Fruit fly (Drosophila melanogaster) whole organism, embryonic: ENCODE results near the gene Gad1.

Experiments used
- B-H2 ChIP-seq: fragments of 200-800 bp; sonication (Bioruptor generic); optimal IDR thresholded peaks from 2 replicates; lab custom pipeline; 2018; ENCODE audit warnings: missing biosample characterization, mild to moderate bottlenecking, missing genetic modification characterization
- BtbVII ChIP-seq: fragments of 200-800 bp; sonication (Bioruptor generic); optimal IDR thresholded peaks from 3 replicates; lab custom pipeline; 2017; ENCODE audit warnings: missing biosample characterization, mild to moderate bottlenecking, missing genetic modification characterization
- CG10431 ChIP-seq: fragments of 200-800 bp; sonication (Bioruptor generic); optimal IDR thresholded peaks from 3 replicates; lab custom pipeline; 2018; ENCODE audit warnings: missing biosample characterization, mild to moderate bottlenecking, missing genetic modification characterization
- CG11504 ChIP-seq: fragments of 200-800 bp; sonication (Bioruptor generic); optimal IDR thresholded peaks from 3 replicates; lab custom pipeline; 2019; ENCODE audit warnings: missing biosample characterization, mild to moderate bottlenecking, missing genetic modification characterization, moderate library complexity
- CG12155 ChIP-seq: fragments of 200-800 bp; sonication (Bioruptor generic); optimal IDR thresholded peaks from 3 replicates; lab custom pipeline; 2016; ENCODE audit warnings: missing biosample characterization, missing genetic modification characterization
- CG14965 ChIP-seq: fragments of 200-800 bp; sonication (Bioruptor generic); optimal IDR thresholded peaks from 2 replicates; lab custom pipeline; 2016; ENCODE audit warnings: missing biosample characterization, missing genetic modification characterization, borderline replicate concordance
- CG1529 ChIP-seq: fragments of 200-800 bp; sonication (Bioruptor generic); optimal IDR thresholded peaks from 3 replicates; lab custom pipeline; 2018; ENCODE audit warnings: missing biosample characterization, missing genetic modification characterization
- CG1602 ChIP-seq: fragments of 200-800 bp; sonication (Bioruptor generic); optimal IDR thresholded peaks from 3 replicates; lab custom pipeline; 2016; ENCODE audit warnings: missing biosample characterization, missing genetic modification characterization
- CG16863 ChIP-seq: fragments of 200-800 bp; sonication (Bioruptor generic); optimal IDR thresholded peaks from 3 replicates; lab custom pipeline; 2016; ENCODE audit warnings: missing biosample characterization, missing genetic modification characterization
- CG17385 ChIP-seq: fragments of 200-800 bp; sonication (Bioruptor generic); optimal IDR thresholded peaks from 3 replicates; lab custom pipeline; 2018; ENCODE audit warnings: missing biosample characterization, mild to moderate bottlenecking, missing genetic modification characterization
- CG17802 ChIP-seq: fragments of 200-800 bp; sonication (Bioruptor generic); optimal IDR thresholded peaks from 2 replicates; lab custom pipeline; 2018; ENCODE audit warnings: missing biosample characterization, mild to moderate bottlenecking, missing genetic modification characterization, moderate library complexity
- CG18619 ChIP-seq: fragments of 200-800 bp; sonication (Bioruptor generic); optimal IDR thresholded peaks from 3 replicates; lab custom pipeline; 2017; ENCODE audit warnings: missing biosample characterization, mild to moderate bottlenecking, missing genetic modification characterization
- CG2120 ChIP-seq: fragments of 200-800 bp; sonication (Bioruptor generic); optimal IDR thresholded peaks from 3 replicates; lab custom pipeline; 2016; ENCODE audit warnings: missing biosample characterization, missing genetic modification characterization
- CG2875 ChIP-seq: fragments of 200-800 bp; sonication (Bioruptor generic); optimal IDR thresholded peaks from 2 replicates; lab custom pipeline; 2017; ENCODE audit warnings: missing biosample characterization, mild to moderate bottlenecking, missing genetic modification characterization, missing genetic modification reagents
- CG2889 ChIP-seq: fragments of 200-800 bp; sonication (Bioruptor generic); IDR thresholded peaks from 3 replicates; pipeline ENCODE4 v1.3.6; 2022; ENCODE audit warnings: missing biosample characterization, missing genetic modification characterization
- CG30431 ChIP-seq: fragments of 200-800 bp; sonication (Bioruptor generic); optimal IDR thresholded peaks from 2 replicates; lab custom pipeline; 2017; ENCODE audit warnings: missing biosample characterization, missing genetic modification characterization
- CG3163 ChIP-seq: fragments of 200-800 bp; sonication (Bioruptor generic); optimal IDR thresholded peaks from 3 replicates; lab custom pipeline; 2016; ENCODE audit warnings: missing biosample characterization, missing genetic modification characterization
- CG33213 ChIP-seq: fragments of 200-800 bp; sonication (Bioruptor generic); optimal IDR thresholded peaks from 3 replicates; lab custom pipeline; 2016; ENCODE audit warnings: missing biosample characterization, missing genetic modification characterization
- CG34376 ChIP-seq: fragments of 200-800 bp; sonication (Bioruptor generic); optimal IDR thresholded peaks from 2 replicates; lab custom pipeline; 2018; ENCODE audit warnings: missing biosample characterization, mild to moderate bottlenecking, missing genetic modification characterization
- CG4730 ChIP-seq: fragments of 200-800 bp; sonication (Bioruptor generic); IDR thresholded peaks from 2 replicates; pipeline ENCODE4 v1.3.6; 2022; ENCODE audit warnings: missing biosample characterization, missing genetic modification characterization
- CG4820 ChIP-seq: fragments of 200-800 bp; sonication (Bioruptor generic); optimal IDR thresholded peaks from 3 replicates; lab custom pipeline; 2016; ENCODE audit warnings: missing biosample characterization, missing genetic modification characterization
- CG4854 ChIP-seq: fragments of 200-800 bp; sonication (Bioruptor generic); optimal IDR thresholded peaks from 2 replicates; lab custom pipeline; 2016; ENCODE audit warnings: missing biosample characterization, missing genetic modification characterization, inconsistent platforms
- CG6813 ChIP-seq: fragments of 200-800 bp; sonication (Bioruptor generic); optimal IDR thresholded peaks from 2 replicates; lab custom pipeline; 2017; ENCODE audit warnings: missing biosample characterization, missing genetic modification characterization, mild to moderate bottlenecking, moderate library complexity, missing genetic modification reagents
- CG7745 ChIP-seq: fragments of 200-800 bp; sonication (Bioruptor generic); optimal IDR thresholded peaks from 2 replicates; lab custom pipeline; 2018; ENCODE audit warnings: missing biosample characterization, mild to moderate bottlenecking, missing genetic modification characterization, moderate library complexity
- CG8388 ChIP-seq: fragments of 200-800 bp; sonication (Bioruptor generic); optimal IDR thresholded peaks from 2 replicates; lab custom pipeline; 2019; ENCODE audit warnings: missing biosample characterization, mild to moderate bottlenecking, missing genetic modification characterization, moderate library complexity
- CG9727 ChIP-seq: fragments of 200-800 bp; sonication (Bioruptor generic); optimal IDR thresholded peaks from 3 replicates; lab custom pipeline; 2017; ENCODE audit warnings: missing biosample characterization, mild to moderate bottlenecking, missing genetic modification characterization
- CG9797 ChIP-seq: fragments of 200-800 bp; sonication (Bioruptor generic); optimal IDR thresholded peaks from 3 replicates; lab custom pipeline; 2018; ENCODE audit warnings: missing biosample characterization, mild to moderate bottlenecking, missing genetic modification characterization
- Gsc ChIP-seq: fragments of 200-800 bp; sonication (Bioruptor generic); IDR thresholded peaks from 2 replicates; pipeline ENCODE4 v1.3.6; 2022; ENCODE audit warnings: missing biosample characterization, missing genetic modification characterization
- Hr78 ChIP-seq, 2 experiments: fragments of 200-800 bp in 1 of 2; fragments of >200 bp in 1 of 2; sonication (Bioruptor generic) in 1 of 2; optimal IDR thresholded peaks; 2 replicates each; lab custom pipeline; 2017 to 2019; ENCODE audit warnings: missing biosample characterization in 2 of 2, missing genetic modification characterization in 2 of 2, mild to moderate bottlenecking in 1 of 2, moderate library complexity in 1 of 2
- Jarid2 ChIP-seq: fragments of 200-800 bp; sonication (Bioruptor generic); optimal IDR thresholded peaks from 3 replicates; lab custom pipeline; 2017; ENCODE audit warnings: mild to moderate bottlenecking, missing biosample characterization, missing genetic modification reagents, missing genetic modification characterization
- Lhr ChIP-seq: fragments of 200-800 bp; sonication (Bioruptor generic); optimal IDR thresholded peaks from 3 replicates; lab custom pipeline; 2017; ENCODE audit warnings: mild to moderate bottlenecking, missing biosample characterization, missing genetic modification reagents, missing genetic modification characterization
- Max ChIP-seq: fragments of 200-800 bp; sonication (Bioruptor generic); optimal IDR thresholded peaks from 2 replicates; lab custom pipeline; 2016; ENCODE audit warnings: missing biosample characterization, mild to moderate bottlenecking, missing genetic modification characterization
- Meics ChIP-seq: fragments of 200-800 bp; sonication (Bioruptor generic); optimal IDR thresholded peaks from 2 replicates; lab custom pipeline; 2017; ENCODE audit warnings: missing biosample characterization, mild to moderate bottlenecking, missing genetic modification characterization
- Taf1 ChIP-seq: fragments of 200-800 bp; sonication (Bioruptor generic); IDR thresholded peaks from 2 replicates; pipeline ENCODE4 v1.3.6; 2022; ENCODE audit warnings: missing biosample characterization, missing genetic modification characterization
- bowl ChIP-seq: fragments of 200-800 bp; sonication (Bioruptor generic); IDR thresholded peaks from 2 replicates; pipeline ENCODE4 v1.3.6; 2022; ENCODE audit warnings: missing biosample characterization, missing genetic modification characterization
- br ChIP-seq: fragments of >200 bp; optimal IDR thresholded peaks from 2 replicates; lab custom pipeline; 2017
- cad ChIP-seq: fragments of >200 bp; optimal IDR thresholded peaks from 2 replicates; lab custom pipeline; 2017; ENCODE audit warnings: missing biosample characterization, missing genetic modification characterization
- chinmo ChIP-seq: fragments of 200-800 bp; sonication (Bioruptor generic); IDR thresholded peaks from 4 replicates; pipeline ENCODE4 v1.3.6; 2022; ENCODE audit warnings: missing biosample characterization, missing genetic modification characterization; ENCODE audit not compliant: partially characterized antibody
- crc ChIP-seq: fragments of 200-800 bp; sonication (Bioruptor generic); optimal IDR thresholded peaks from 2 replicates; lab custom pipeline; 2016; ENCODE audit warnings: missing biosample characterization, missing genetic modification characterization
- danr ChIP-seq: fragments of 200-800 bp; sonication (Bioruptor generic); IDR thresholded peaks from 2 replicates; pipeline ENCODE4 v1.3.6; 2022; ENCODE audit warnings: missing biosample characterization, missing genetic modification characterization
- dmrt11E ChIP-seq: fragments of 200-800 bp; sonication (Bioruptor generic); optimal IDR thresholded peaks from 3 replicates; lab custom pipeline; 2018; ENCODE audit warnings: missing biosample characterization, mild to moderate bottlenecking, missing genetic modification characterization, moderate library complexity
- gsb-n ChIP-seq: fragments of 200-800 bp; sonication (Bioruptor generic); optimal IDR thresholded peaks from 3 replicates; lab custom pipeline; 2018; ENCODE audit warnings: missing biosample characterization, mild to moderate bottlenecking, missing genetic modification characterization
- insv ChIP-seq, 2 experiments: fragments of 200-800 bp; sonication (Bioruptor generic); optimal IDR thresholded peaks; 3 replicates each; lab custom pipeline; 2016 to 2018; ENCODE audit warnings: missing biosample characterization in 2 of 2, missing genetic modification characterization in 2 of 2
- lab ChIP-seq: fragments of 200-800 bp; sonication (Bioruptor generic); optimal IDR thresholded peaks from 3 replicates; lab custom pipeline; 2017; ENCODE audit warnings: missing biosample characterization, missing genetic modification characterization, mild to moderate bottlenecking, moderate library complexity, missing genetic modification reagents
- org-1 ChIP-seq: fragments of 200-800 bp; sonication (Bioruptor generic); optimal IDR thresholded peaks from 2 replicates; lab custom pipeline; 2017; ENCODE audit warnings: missing biosample characterization, missing genetic modification characterization
- otp ChIP-seq: fragments of 200-800 bp; sonication (Bioruptor generic); IDR thresholded peaks from 3 replicates; pipeline ENCODE4, ENCODE4 v1.3.6; 2022; ENCODE audit warnings: missing biosample characterization, missing genetic modification characterization
- seq ChIP-seq: fragments of 200-800 bp; sonication (Bioruptor generic); IDR thresholded peaks from 2 replicates; pipeline ENCODE4 v1.3.6; 2022; ENCODE audit warnings: missing biosample characterization, missing genetic modification characterization
- slou ChIP-seq: fragments of 200-800 bp; sonication (Bioruptor generic); optimal IDR thresholded peaks from 3 replicates; lab custom pipeline; 2016; ENCODE audit warnings: missing biosample characterization, missing genetic modification characterization
- sr ChIP-seq: fragments of 200-800 bp; sonication (Bioruptor generic); IDR thresholded peaks from 3 replicates; pipeline ENCODE4 v1.3.6; 2022; ENCODE audit warnings: missing biosample characterization, missing genetic modification characterization
- unpg ChIP-seq: fragments of 200-800 bp; sonication (Bioruptor generic); optimal IDR thresholded peaks from 3 replicates; lab custom pipeline; 2018; ENCODE audit warnings: missing biosample characterization, mild to moderate bottlenecking, missing genetic modification characterization, moderate library complexity
- usp ChIP-seq: fragments of >200 bp; optimal IDR thresholded peaks from 2 replicates; lab custom pipeline; 2017; ENCODE audit warnings: missing biosample characterization, missing genetic modification characterization

Gene Gad1

dm6 chr3L:4070996-4071379, 17.6 kb downstream of the Gad1 start (continued):
- TF ChIP-seq CG17802 (peak; percentile 47), CG7745 (no peak), CG16863 (no peak), danr (peak; percentile 47; the same call in 1 of the 2 replicates), B-H2 (GFP tag; lab: Kevin White, UChicago) (no peak), CG34376 (GFP tag; lab: Kevin White, UChicago) (no peak), br (lab: Kevin White, UChicago) (no peak), Gsc (GFP tag; lab: Robert Waterston, UW) (peak; percentile 30; the same call in 1 of the 2 replicates), CG4730 (GFP tag; lab: Robert Waterston, UW) (peak; percentile 26; the same call in 1 of the 2 replicates), CG11504 (tag; lab: Kevin White, UChicago) (peak; percentile 23), Taf1 (GFP tag; lab: Robert Waterston, UW) (peak; percentile 54; the same call in 1 of the 2 replicates), CG10431 (GFP tag; lab: Kevin White, UChicago) (no peak), CG4820 (GFP tag; lab: Kevin White, UChicago) (peak; percentile 53), CG2875 (GFP tag; lab: Kevin White, UChicago) (no peak), chinmo (GFP tag; lab: Robert Waterston, UW) (no peak), Lhr (GFP tag; lab: Kevin White, UChicago) (no peak), Max (GFP tag; lab: Kevin White, UChicago) (no peak), CG4854 (GFP tag; lab: Kevin White, UChicago) (no peak), unpg (GFP tag; lab: Kevin White, UChicago) (peak; percentile 74), Hr78 (GFP tag; optimal IDR thresholded peaks at IDR 0.05; lab: Kevin White, UChicago) (no peak), CG30431 (GFP tag; lab: Kevin White, UChicago) (peak; percentile 57), CG1529 (GFP tag; lab: Kevin White, UChicago) (no peak), CG9727 (GFP tag; lab: Kevin White, UChicago) (no peak), seq (GFP tag; lab: Robert Waterston, UW) (peak; percentile 57), CG14965 (GFP tag; lab: Kevin White, UChicago) (no peak), CG1602 (GFP tag; lab: Kevin White, UChicago) (peak; percentile 49), CG33213 (GFP tag; lab: Kevin White, UChicago) (no peak), CG18619 (GFP tag; lab: Kevin White, UChicago) (no peak), CG2120 (peak; percentile 5), CG12155 (no peak), Jarid2 (no peak), CG8388 (GFP tag; lab: Kevin White, UChicago) (peak; percentile 37), usp (no peak), otp (GFP tag; lab: Robert Waterston, UW) (peak; percentile 64; the same call in 1 of the 3 replicates), BtbVII (GFP tag; lab: Kevin White, UChicago) (no peak), org-1 (GFP tag; lab: Kevin White, UChicago) (no peak), CG3163 (no peak), dmrt11E (no peak), slou (GFP tag; lab: Kevin White, UChicago) (peak; percentile 31), crc (GFP tag; lab: Kevin White, UChicago) (no peak), sr (GFP tag; lab: Robert Waterston, UW) (peak; percentile 34; the same call in 1 of the 3 replicates), CG17385 (GFP tag; lab: Kevin White, UChicago) (peak; percentile 5), gsb-n (tag; lab: Kevin White, UChicago) (no peak), CG9797 (no peak), cad (GFP tag; lab: Kevin White, UChicago) (no peak), Meics (GFP tag; lab: Kevin White, UChicago) (no peak), lab (GFP tag; lab: Kevin White, UChicago) (peak; percentile 55), insv (GFP tag; optimal IDR thresholded peaks at IDR 0.05; lab: Kevin White, UChicago) (no peak), CG2889 (peak; percentile 31; the same call in 1 of the 3 replicates), CG6813 (GFP tag; lab: Kevin White, UChicago) (peak; percentile 61), bowl (peak; percentile 29; the same call in 1 of the 2 replicates)
